Worm (Caenorhabditis elegans) whole organism, young adult: ENCODE measurements around the gene C47D2.1.

ENCODE experiments used
- B0035.1 ChIP-seq: sonication (generic microtip); optimal IDR thresholded peaks from 2 replicates; lab custom pipeline; 2016; ENCODE audit warnings: missing genetic modification characterization, mild to moderate bottlenecking, missing compliant biosample characterization, missing genotype, missing genetic modification reagents
- Y53G8AR.9 ChIP-seq: fragments of 200-800 bp; sonication (Bioruptor generic); conservative IDR thresholded peaks from 2 replicates; pipeline ENCODE4 v1.3.6; 2022; ENCODE audit warnings: missing genetic modification reagents, missing genetic modification characterization, missing compliant biosample characterization
- ama-1 ChIP-seq, 3 experiments: fragments of 150-350 bp in 1 of 3; sonication (generic microtip) in 2 of 3; optimal IDR thresholded peaks; 2 replicates each; lab custom pipeline; 2014 to 2018; ENCODE audit warnings: missing biosample characterization in 2 of 3, missing genetic modification characterization in 2 of 3, missing genetic modification reagents in 2 of 3
- athp-1 ChIP-seq: sonication (generic microtip); optimal IDR thresholded peaks from 2 replicates; lab custom pipeline; 2017; ENCODE audit warnings: mild to moderate bottlenecking, missing genetic modification characterization, missing compliant biosample characterization
- cebp-1 ChIP-seq, 2 experiments: fragments of 200-800 bp in 1 of 2; sonication (Bioruptor generic) in 1 of 2; sonication (generic microtip) in 1 of 2; IDR thresholded peaks in 1 of 2; optimal IDR thresholded peaks in 1 of 2; 2 replicates each; pipeline versions ENCODE4 v1.3.6 to Lab custom; 2017 to 2022; ENCODE audit warnings: missing compliant biosample characterization in 2 of 2, missing genetic modification characterization in 2 of 2, mild to moderate bottlenecking in 1 of 2, missing genetic modification reagents in 1 of 2, moderate library complexity in 1 of 2
- ceh-79 ChIP-seq: sonication (generic microtip); optimal IDR thresholded peaks from 2 replicates; lab custom pipeline; 2017; ENCODE audit warnings: mild to moderate bottlenecking, missing genetic modification characterization, missing compliant biosample characterization
- efl-1 ChIP-seq: fragments of 150-350 bp; optimal IDR thresholded peaks from 2 replicates; lab custom pipeline; 2014; ENCODE audit warnings: missing biosample characterization, missing genetic modification reagents, missing genetic modification characterization
- madf-6 ChIP-seq: fragments of 200-800 bp; sonication (Bioruptor generic); IDR thresholded peaks from 2 replicates; pipeline ENCODE4 v1.3.6; 2022; ENCODE audit warnings: missing genetic modification reagents, missing genetic modification characterization, missing compliant biosample characterization
- mes-4 ChIP-seq: sonication (generic microtip); optimal IDR thresholded peaks from 2 replicates; lab custom pipeline; 2016; ENCODE audit warnings: missing genotype, missing genetic modification characterization, missing compliant biosample characterization
- mxl-1 ChIP-seq: sonication (generic microtip); optimal IDR thresholded peaks from 2 replicates; lab custom pipeline; 2016; ENCODE audit warnings: missing genetic modification characterization, missing compliant biosample characterization
- nfyb-1 ChIP-seq: fragments of 200-800 bp; sonication (Bioruptor generic); IDR thresholded peaks from 2 replicates; pipeline ENCODE4 v1.3.6; 2022; ENCODE audit warnings: missing genetic modification reagents, missing genetic modification characterization, missing compliant biosample characterization
- snpc-3.4 ChIP-seq: sonication (generic microtip); optimal IDR thresholded peaks from 2 replicates; lab custom pipeline; 2017; ENCODE audit warnings: missing genetic modification characterization, mild to moderate bottlenecking, missing compliant biosample characterization, antibody characterized with exemption, moderate library complexity, missing genotype, missing genetic modification reagents
- tbp1 ChIP-seq: fragments of 200-800 bp; sonication (Bioruptor generic); optimal IDR thresholded peaks from 2 replicates; lab custom pipeline; 2018; ENCODE audit warnings: mild to moderate bottlenecking, missing genetic modification characterization, missing compliant biosample characterization

DNA sequence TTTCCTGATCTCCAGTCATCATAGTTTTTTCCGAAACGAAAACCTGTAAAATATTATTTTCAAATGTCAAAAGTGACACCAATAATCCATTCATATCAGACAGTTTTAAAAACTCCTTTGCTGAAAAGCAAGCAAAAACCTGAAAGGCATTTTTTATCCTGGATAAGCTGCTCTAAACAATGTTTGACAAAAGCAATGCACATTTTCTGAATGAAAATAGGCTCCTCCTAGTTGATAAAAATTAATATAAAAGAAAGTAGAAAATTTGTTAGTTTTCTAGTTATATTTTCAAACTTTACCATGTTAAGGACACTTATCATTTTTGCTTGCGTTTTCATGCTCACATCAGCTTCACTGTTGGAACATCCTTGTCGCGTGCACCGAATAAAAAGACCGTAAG is 4.6 kb downstream of the C47D2.1 start, which contains the start of gene K02A6.1:
- TF ChIP-seq ceh-79 (tag; lab: Kevin White, UChicago) (no peak), cebp-1 (GFP tag; IDR thresholded peaks at IDR 0.05; lab: Robert Waterston, UW) (no peak), cebp-1 (tag; optimal IDR thresholded peaks at IDR 0.05; lab: Kevin White, UChicago) (no peak), madf-6 (GFP tag; lab: Robert Waterston, UW) (no peak), mes-4 (tag; lab: Kevin White, UChicago) (no peak), athp-1 (tag; lab: Kevin White, UChicago) (no peak), efl-1 (no peak), nfyb-1 (no peak), snpc-3.4 (no peak), mxl-1 (no peak), B0035.1 (no peak), ama-1 (optimal IDR thresholded peaks at IDR 0.05; lab: Kevin White, UChicago) (no peak), ama-1 (GFP tag; optimal IDR thresholded peaks at IDR 0.05; lab: Kevin White, UChicago) (no peak), tbp1 (GFP tag; lab: Kevin White, UChicago) (no peak), Y53G8AR.9 (GFP tag; lab: Robert Waterston, UW) (no peak)
